Fruit fly (Drosophila melanogaster): ENCODE data around the gene CCT7.

Gene CCT7

dm6 chr3R:8848190-8848589, 46.8 kb downstream of the CCT7 start:
- TF ChIP-seq Sp1 (GFP tag; optimal IDR thresholded peaks at IDR 0.05) = no peak
- no peak for TF ChIP-seq tai (GFP tag; optimal IDR thresholded peaks at IDR 0.05)
- TF ChIP-seq Mio (GFP tag; optimal IDR thresholded peaks at IDR 0.05) = no peak
- no peak for TF ChIP-seq fru (GFP tag; optimal IDR thresholded peaks at IDR 0.05)
- no peak for TF ChIP-seq woc (GFP tag; optimal IDR thresholded peaks at IDR 0.05)
- no peak for TF ChIP-seq dl (GFP tag; optimal IDR thresholded peaks at IDR 0.05; ENCODE audit: insufficient read depth in 1 of 2, partially characterized antibody in 2 of 2)
- no peak for TF ChIP-seq GATAd (GFP tag; optimal IDR thresholded peaks at IDR 0.05)
- no peak for TF ChIP-seq Hnf4 (GFP tag; optimal IDR thresholded peaks at IDR 0.05)
- TF ChIP-seq br (GFP tag; optimal IDR thresholded peaks at IDR 0.05) = no peak
- no peak for TF ChIP-seq CrebA (GFP tag; optimal IDR thresholded peaks at IDR 0.05; ENCODE audit: borderline replicate concordance)
- TF ChIP-seq Dif (GFP tag; optimal IDR thresholded peaks at IDR 0.05; ENCODE audit: partially characterized antibody) = no peak
- no peak for TF ChIP-seq Rel (GFP tag; optimal IDR thresholded peaks at IDR 0.05)
- no peak for TF ChIP-seq Rel (tag; optimal IDR thresholded peaks at IDR 0.05)
- TF ChIP-seq pan (optimal IDR thresholded peaks at IDR 0.05) = no peak
- TF ChIP-seq usp (GFP tag; optimal IDR thresholded peaks at IDR 0.05) = no peak
- TF ChIP-seq dsf (GFP tag; optimal IDR thresholded peaks at IDR 0.05; ENCODE audit: borderline replicate concordance) = no peak
- no peak for TF ChIP-seq rgr (GFP tag; optimal IDR thresholded peaks at IDR 0.05)

DNA sequence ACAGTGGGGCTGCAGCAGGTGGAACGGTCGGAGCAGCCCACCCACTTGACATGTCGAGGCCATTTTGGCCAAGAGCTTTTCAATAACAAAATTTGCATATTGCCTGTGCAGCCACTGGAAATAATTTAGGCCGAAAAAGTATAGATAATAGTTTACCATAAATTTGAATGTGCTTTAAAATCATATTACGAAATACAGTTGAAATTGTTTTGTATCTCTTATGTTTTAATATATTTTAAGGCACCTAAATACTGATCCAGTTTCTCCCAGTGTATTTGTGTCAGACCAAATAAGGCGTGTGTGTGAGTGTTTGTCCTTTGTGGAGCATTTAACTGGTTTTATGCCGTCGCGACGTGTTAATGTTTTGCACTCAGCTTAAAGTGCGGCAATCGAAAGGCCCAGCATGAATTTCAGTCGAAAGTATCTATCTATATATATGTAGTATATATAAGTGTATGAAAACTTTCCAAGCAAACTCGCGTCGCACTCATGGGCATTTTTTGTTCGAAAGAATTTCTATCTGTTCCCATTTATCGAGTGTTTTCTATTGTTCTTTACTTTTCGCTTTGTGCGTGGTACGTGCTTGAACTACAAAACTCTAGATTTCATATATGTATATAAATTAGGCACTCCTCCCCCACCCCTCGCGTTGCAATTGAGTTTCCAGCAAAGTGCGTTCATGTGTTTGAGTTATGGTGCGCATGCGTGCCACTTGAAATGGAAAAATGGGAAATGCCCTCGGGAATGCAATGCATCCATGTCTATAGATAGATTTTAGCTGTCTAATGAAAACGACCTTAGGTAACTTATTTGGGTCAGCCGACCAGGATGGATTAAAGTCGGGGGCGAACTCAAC, 48.2 kb downstream of the CCT7 start:
- TF ChIP-seq HLH106 (tag; optimal IDR thresholded peaks at IDR 0.05) = peak; percentile 52
- TF ChIP-seq psq (GFP tag; optimal IDR thresholded peaks at IDR 0.05) = peak; percentile 32
- peak; percentile 51 for TF ChIP-seq OdsH (GFP tag; optimal IDR thresholded peaks at IDR 0.05)
- no peak for TF ChIP-seq Abd-B (GFP tag; optimal IDR thresholded peaks at IDR 0.05)
- peak; percentile 49 for TF ChIP-seq fru (GFP tag; optimal IDR thresholded peaks at IDR 0.05)
- TF ChIP-seq h (GFP tag; optimal IDR thresholded peaks at IDR 0.05) = peak; percentile 62
- peak; percentile 56 for TF ChIP-seq rgr (GFP tag; optimal IDR thresholded peaks at IDR 0.05)
- TF ChIP-seq ey (GFP tag; optimal IDR thresholded peaks at IDR 0.05) = peak; percentile 48
- TF ChIP-seq br (GFP tag; optimal IDR thresholded peaks at IDR 0.05) = peak; percentile 37
- peak; percentile 5 for TF ChIP-seq Sp1 (GFP tag; optimal IDR thresholded peaks at IDR 0.05)
- peak; percentile 27 for TF ChIP-seq Hnf4 (GFP tag; optimal IDR thresholded peaks at IDR 0.05)
- no peak for TF ChIP-seq dmrt93B (GFP tag; optimal IDR thresholded peaks at IDR 0.05)
- TF ChIP-seq foxo (GFP tag; optimal IDR thresholded peaks at IDR 0.05) = peak in 1 of 2 experiments; percentile 55
- TF ChIP-seq Rel (GFP tag; optimal IDR thresholded peaks at IDR 0.05) = no peak
- no peak for TF ChIP-seq Rel (tag; optimal IDR thresholded peaks at IDR 0.05)
- no peak for TF ChIP-seq Jra (GFP tag; optimal IDR thresholded peaks at IDR 0.05)
- TF ChIP-seq woc (GFP tag; optimal IDR thresholded peaks at IDR 0.05) = no peak
- TF ChIP-seq Dfd (GFP tag; optimal IDR thresholded peaks at IDR 0.05) = no peak
- no peak for TF ChIP-seq N (GFP tag; optimal IDR thresholded peaks at IDR 0.05)

DNA sequence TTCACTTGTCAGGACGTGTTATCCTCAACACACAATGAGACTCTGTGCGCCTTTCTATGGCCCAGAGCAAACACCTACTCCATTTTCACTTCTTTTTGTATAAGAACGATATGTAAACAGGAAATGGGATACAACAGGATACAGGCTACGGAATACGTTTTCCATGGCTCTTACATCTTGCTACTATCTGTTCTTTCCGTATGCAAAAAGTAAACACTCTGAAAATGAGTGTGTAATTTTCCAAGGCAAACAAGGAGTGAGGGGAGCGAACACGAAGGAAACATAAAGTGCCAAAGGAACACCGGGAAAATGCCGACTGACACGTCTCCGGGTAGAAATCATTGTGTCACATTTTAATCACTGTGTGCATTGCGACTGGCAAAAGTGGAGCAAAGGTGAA, 49.3 kb downstream of the CCT7 start:
- no peak for TF ChIP-seq brk (GFP tag; optimal IDR thresholded peaks at IDR 0.05)
- no peak for TF ChIP-seq CG32264 (GFP tag; optimal IDR thresholded peaks at IDR 0.05)
- no peak for TF ChIP-seq foxo (GFP tag; optimal IDR thresholded peaks at IDR 0.05)
- TF ChIP-seq dl (GFP tag; optimal IDR thresholded peaks at IDR 0.05; ENCODE audit: insufficient read depth in 1 of 2, partially characterized antibody in 2 of 2) = no peak
- no peak for TF ChIP-seq Abd-B (GFP tag; optimal IDR thresholded peaks at IDR 0.05)
- no peak for TF ChIP-seq CG9705 (GFP tag; optimal IDR thresholded peaks at IDR 0.05)
- TF ChIP-seq psq (GFP tag; optimal IDR thresholded peaks at IDR 0.05) = no peak
- no peak for TF ChIP-seq Hr83 (GFP tag; optimal IDR thresholded peaks at IDR 0.05; ENCODE audit: poor library complexity, severe bottlenecking)
- no peak for TF ChIP-seq jim (GFP tag; optimal IDR thresholded peaks at IDR 0.05)
- TF ChIP-seq N (GFP tag; optimal IDR thresholded peaks at IDR 0.05) = no peak
- no peak for TF ChIP-seq HLH106 (tag; optimal IDR thresholded peaks at IDR 0.05)
- TF ChIP-seq usp (GFP tag; optimal IDR thresholded peaks at IDR 0.05) = no peak
- TF ChIP-seq Jra (GFP tag; optimal IDR thresholded peaks at IDR 0.05) = no peak
- TF ChIP-seq dmrt93B (GFP tag; optimal IDR thresholded peaks at IDR 0.05) = no peak
- no peak for TF ChIP-seq OdsH (GFP tag; optimal IDR thresholded peaks at IDR 0.05)
- TF ChIP-seq fru (GFP tag; optimal IDR thresholded peaks at IDR 0.05) = no peak
- no peak for TF ChIP-seq CrebA (GFP tag; optimal IDR thresholded peaks at IDR 0.05; ENCODE audit: borderline replicate concordance)
- TF ChIP-seq tai (GFP tag; optimal IDR thresholded peaks at IDR 0.05) = no peak
